Fruit fly (Drosophila melanogaster): ENCODE data around the gene CG45263.

DNA sequence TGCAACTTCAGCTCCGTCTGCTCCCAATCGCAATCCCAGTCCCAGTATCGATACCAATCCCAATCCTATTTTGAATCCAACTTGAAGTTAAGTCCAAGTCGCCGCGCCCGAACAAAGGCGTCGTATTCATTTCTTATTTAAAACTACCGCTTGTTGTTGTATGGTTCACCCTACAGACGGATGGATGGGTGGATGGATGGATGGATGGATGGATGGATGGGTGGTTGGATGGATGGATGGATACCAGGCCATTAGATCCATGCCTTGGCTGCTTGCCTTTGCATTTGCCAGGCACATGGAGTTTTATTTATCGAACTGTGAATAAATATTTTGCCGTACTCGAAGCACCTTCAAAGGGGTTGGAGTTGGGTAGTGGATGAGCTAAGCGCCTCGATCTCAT is 28.5 kb downstream of the CG45263 start:
- TF ChIP-seq CG32121 (GFP tag; IDR thresholded peaks at IDR 0.05) (no peak), Snoo (tag; optimal IDR thresholded peaks at IDR 0.05) (no peak), Ets98B (GFP tag; IDR thresholded peaks at IDR 0.05) (no peak), CG12605 (GFP tag; IDR thresholded peaks at IDR 0.05) (no peak), D1 (tag; optimal IDR thresholded peaks at IDR 0.05) (no peak), CG17806 (tag; optimal IDR thresholded peaks at IDR 0.05) (no peak)
